Fruit fly (Drosophila melanogaster) whole organism, prepupa: ENCODE data around the gene CG33095.

Source experiments
- Blimp-1 ChIP-seq: fragments of 200-800 bp; sonication (Bioruptor generic); optimal IDR thresholded peaks from 3 replicates; lab custom pipeline; 2017; ENCODE audit warnings: missing biosample characterization, missing genetic modification characterization, mild to moderate bottlenecking, moderate library complexity, missing genetic modification reagents
- CG10669 ChIP-seq: fragments of 200-800 bp; sonication (Bioruptor generic); optimal IDR thresholded peaks from 3 replicates; lab custom pipeline; 2018; ENCODE audit warnings: missing biosample characterization, mild to moderate bottlenecking, missing genetic modification characterization, moderate library complexity
- CG11762 ChIP-seq: fragments of 200-800 bp; sonication (Bioruptor generic); optimal IDR thresholded peaks from 3 replicates; lab custom pipeline; 2016; ENCODE audit warnings: missing biosample characterization, missing genetic modification characterization; ENCODE audit not compliant: insufficient read depth
- CG11902 ChIP-seq: fragments of 200-800 bp; sonication (Bioruptor generic); optimal IDR thresholded peaks from 3 replicates; lab custom pipeline; 2016; ENCODE audit warnings: missing biosample characterization, missing genetic modification characterization
- Ets21C ChIP-seq: fragments of 200-800 bp; sonication (Bioruptor generic); optimal IDR thresholded peaks from 3 replicates; lab custom pipeline; 2016; ENCODE audit warnings: missing biosample characterization, missing genetic modification characterization
- Gug ChIP-seq: fragments of 200-800 bp; sonication (Bioruptor generic); IDR thresholded peaks from 2 replicates; pipeline ENCODE4 v1.3.6; 2022; ENCODE audit warnings: missing biosample characterization, missing genetic modification characterization
- Sox14 ChIP-seq: fragments of 200-800 bp; sonication (Bioruptor generic); optimal IDR thresholded peaks from 3 replicates; lab custom pipeline; 2016; ENCODE audit warnings: missing biosample characterization, missing genetic modification characterization
- achi ChIP-seq: fragments of 200-800 bp; sonication (Bioruptor generic); optimal IDR thresholded peaks from 3 replicates; lab custom pipeline; 2016; ENCODE audit warnings: missing biosample characterization, missing genetic modification characterization
- dac ChIP-seq: fragments of 200-800 bp; sonication (Bioruptor generic); optimal IDR thresholded peaks from 2 replicates; lab custom pipeline; 2017; ENCODE audit warnings: missing biosample characterization, mild to moderate bottlenecking, missing genetic modification characterization
- eg ChIP-seq: fragments of 200-800 bp; sonication (Bioruptor generic); IDR thresholded peaks from 3 replicates; pipeline ENCODE4 v1.3.6; 2022; ENCODE audit warnings: missing biosample characterization, missing genetic modification characterization
- esn ChIP-seq: fragments of 200-800 bp; sonication (Bioruptor generic); optimal IDR thresholded peaks from 2 replicates; lab custom pipeline; 2016; ENCODE audit warnings: missing biosample characterization, mild to moderate bottlenecking, missing genetic modification characterization, moderate library complexity
- fd59A ChIP-seq: fragments of 200-800 bp; sonication (Bioruptor generic); optimal IDR thresholded peaks from 2 replicates; lab custom pipeline; 2017; ENCODE audit warnings: missing biosample characterization, mild to moderate bottlenecking, missing genetic modification characterization, missing genetic modification reagents
- salr ChIP-seq, 2 experiments: fragments of 200-800 bp; sonication (Bioruptor generic); optimal IDR thresholded peaks; 3 replicates each; lab custom pipeline; 2016 to 2018; ENCODE audit warnings: missing biosample characterization in 2 of 2, missing genetic modification characterization in 2 of 2, mild to moderate bottlenecking in 1 of 2

DNA sequence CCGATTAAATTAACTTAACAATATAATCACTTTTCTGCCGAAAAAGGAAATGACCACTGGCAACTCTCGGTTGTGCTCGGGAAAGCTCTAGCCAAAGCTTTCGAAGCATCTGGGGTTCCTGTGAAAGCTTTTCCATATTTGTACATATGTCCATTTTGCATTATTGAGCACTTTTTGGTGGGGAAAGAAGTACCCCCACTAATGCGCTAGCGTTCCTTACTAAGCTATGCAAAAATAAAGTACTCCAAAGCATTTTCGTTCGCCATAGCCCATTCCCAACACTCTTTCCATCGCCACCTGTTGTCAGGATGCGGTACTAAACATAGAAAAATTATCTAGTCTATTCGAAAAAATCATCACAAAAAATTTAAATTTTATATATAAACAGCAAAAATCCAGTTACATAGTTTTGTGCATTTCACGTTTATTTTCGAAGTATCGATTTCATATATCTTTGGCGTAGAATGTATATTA is 15.0 kb downstream of the CG33095 start, which contains the start of gene Nepl16:
- TF ChIP-seq CG10669 (GFP tag; lab: Kevin White, UChicago): no peak
- no peak for TF ChIP-seq dac
- no peak for TF ChIP-seq CG11762 (GFP tag; lab: Kevin White, UChicago)
- no peak for TF ChIP-seq eg (GFP tag; lab: Robert Waterston, UW)
- no peak for TF ChIP-seq CG11902
- no peak for TF ChIP-seq Blimp-1 (GFP tag; lab: Kevin White, UChicago)
- no peak for TF ChIP-seq Gug (GFP tag; lab: Robert Waterston, UW)
- no peak for TF ChIP-seq salr (GFP tag; optimal IDR thresholded peaks at IDR 0.05; lab: Kevin White, UChicago)
- no peak for TF ChIP-seq Sox14
- no peak for TF ChIP-seq Ets21C
- no peak for TF ChIP-seq esn (GFP tag; lab: Kevin White, UChicago)
- TF ChIP-seq fd59A (GFP tag; lab: Kevin White, UChicago): no peak
- TF ChIP-seq achi: no peak
